Worm (Caenorhabditis elegans) whole organism, L4/young adult: ENCODE data around the gene lap-1.

Experiments used
- W03F9.2 ChIP-seq: fragments of 150-350 bp; optimal IDR thresholded peaks from 2 replicates; lab custom pipeline; 2014; ENCODE audit warnings: missing biosample characterization, missing genetic modification characterization
- dao-5 ChIP-seq: sonication (generic microtip); optimal IDR thresholded peaks from 2 replicates; lab custom pipeline; 2016; ENCODE audit warnings: missing genotype, missing genetic modification characterization, moderate library complexity, missing compliant biosample characterization

DNA sequence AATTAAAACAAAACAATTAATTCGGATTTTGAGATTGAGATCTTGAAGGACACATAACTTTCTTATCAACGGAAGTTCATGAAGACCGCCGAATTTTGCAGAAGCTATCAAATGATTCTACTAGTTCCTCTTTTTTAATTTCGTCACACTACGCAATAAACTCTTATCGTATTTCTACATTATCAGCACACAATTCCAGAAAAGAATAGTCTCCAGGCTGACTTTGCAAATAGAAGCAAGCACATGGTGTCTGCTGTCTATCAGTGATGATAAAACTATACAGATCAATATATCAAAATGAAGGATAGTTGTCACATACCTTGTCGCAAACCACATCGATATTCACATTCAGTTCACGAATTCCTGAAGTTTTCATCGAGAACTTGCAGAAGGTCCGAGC lies 1.2 kb downstream of the lap-1 start:
- TF ChIP-seq W03F9.2 (tag; lab: Kevin White, UChicago) (no peak), dao-5 (no peak)
